Worm (Caenorhabditis elegans) whole organism, L4 larva: ENCODE data around the gene fbxa-202.

Experiments
- mdl-1 ChIP-seq, 2 experiments: fragments of 150-350 bp in 1 of 2; sonication (generic microtip) in 1 of 2; optimal IDR thresholded peaks; 2 replicates each; lab custom pipeline; 2014 to 2017; ENCODE audit warnings: missing biosample characterization in 2 of 2, missing genetic modification characterization in 2 of 2
- nhr-28 ChIP-seq: fragments of 150-350 bp; optimal IDR thresholded peaks from 2 replicates; lab custom pipeline; 2014; ENCODE audit warnings: missing biosample characterization, missing genetic modification characterization
- nhr-76 ChIP-seq: fragments of 150-350 bp; optimal IDR thresholded peaks from 2 replicates; lab custom pipeline; 2014; ENCODE audit warnings: missing biosample characterization, missing genetic modification characterization
- tra-1 ChIP-seq: fragments of 200-800 bp; sonication (Bioruptor generic); IDR thresholded peaks from 2 replicates; pipeline ENCODE4 v1.3.6; 2022; ENCODE audit warnings: missing genetic modification reagents, missing genetic modification characterization, missing compliant biosample characterization

DNA sequence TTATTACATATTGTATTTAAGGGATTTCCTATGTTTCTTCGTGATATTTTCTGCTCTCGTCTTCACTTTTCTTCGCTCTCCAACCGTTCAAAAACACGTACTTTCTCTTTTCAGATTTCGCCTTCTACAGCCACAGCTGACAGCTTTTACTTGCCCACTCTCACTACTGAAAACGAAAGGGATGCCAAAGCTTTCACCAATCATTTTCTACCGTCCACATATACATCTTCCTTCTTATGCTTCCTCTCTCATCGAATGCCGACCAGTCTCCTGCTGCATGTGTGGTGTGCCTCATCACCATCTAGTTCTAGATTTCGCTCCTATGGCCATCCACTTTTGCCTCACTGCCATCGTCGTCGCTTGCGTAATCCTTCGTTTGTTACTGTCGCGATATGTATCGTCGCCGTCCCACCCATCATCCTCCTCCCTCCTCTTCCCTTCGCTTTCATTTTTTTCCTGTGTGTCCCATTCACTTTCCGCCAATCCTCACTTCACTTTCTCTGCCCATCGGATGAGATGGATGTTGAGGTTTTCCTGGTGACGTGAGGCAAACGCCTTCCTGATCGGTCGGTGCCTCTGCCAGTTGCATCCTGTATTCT is 26.2 kb downstream of the fbxa-202 start:
- no peak for TF ChIP-seq tra-1 (GFP tag; lab: Robert Waterston, UW)
- peak in 1 of 2 experiments; percentile 22 for TF ChIP-seq mdl-1 (tag; optimal IDR thresholded peaks at IDR 0.05; lab: Kevin White, UChicago)
- TF ChIP-seq nhr-28 (tag; lab: Kevin White, UChicago) = no peak
- no peak for TF ChIP-seq nhr-76 (tag; lab: Kevin White, UChicago)
